Worm (Caenorhabditis elegans) whole organism, mixed stage, embryonic: ENCODE measurements around the gene C49A9.1.

ENCODE experiments used
- bed-3 ChIP-seq: fragments of 200-800 bp; sonication (Bioruptor generic); optimal IDR thresholded peaks from 3 replicates; lab custom pipeline; 2018; ENCODE audit warnings: mild to moderate bottlenecking, missing genetic modification characterization, moderate library complexity, missing compliant biosample characterization
- blmp-1 ChIP-seq: fragments of 150-350 bp; optimal IDR thresholded peaks from 2 replicates; lab custom pipeline; 2014; ENCODE audit warnings: missing biosample characterization, missing genetic modification characterization
- ceh-39 ChIP-seq: fragments of 150-350 bp; optimal IDR thresholded peaks from 2 replicates; lab custom pipeline; 2014; ENCODE audit warnings: missing biosample characterization, missing genetic modification characterization
- ceh-43 ChIP-seq: fragments of 200-800 bp; sonication (Bioruptor generic); optimal IDR thresholded peaks from 2 replicates; lab custom pipeline; 2018; ENCODE audit warnings: mild to moderate bottlenecking, missing genetic modification characterization, moderate library complexity, missing compliant biosample characterization
- ceh-83 ChIP-seq: fragments of 200-800 bp; sonication (Bioruptor generic); optimal IDR thresholded peaks from 2 replicates; lab custom pipeline; 2018; ENCODE audit warnings: mild to moderate bottlenecking, missing genetic modification characterization, missing compliant biosample characterization
- ces-1 ChIP-seq: fragments of 150-350 bp; optimal IDR thresholded peaks from 2 replicates; lab custom pipeline; 2014; ENCODE audit warnings: missing biosample characterization, missing genetic modification reagents, missing genetic modification characterization
- cnd-1 ChIP-seq: fragments of 200-800 bp; sonication (Bioruptor generic); optimal IDR thresholded peaks from 2 replicates; lab custom pipeline; 2018; ENCODE audit warnings: mild to moderate bottlenecking, missing genetic modification characterization, missing compliant biosample characterization
- drap-1 ChIP-seq: fragments of 200-800 bp; sonication (Bioruptor generic); optimal IDR thresholded peaks from 3 replicates; lab custom pipeline; 2018; ENCODE audit warnings: mild to moderate bottlenecking, missing genetic modification characterization, missing compliant biosample characterization
- elt-1 ChIP-seq: sonication (generic microtip); optimal IDR thresholded peaks from 2 replicates; lab custom pipeline; 2017; ENCODE audit warnings: missing genetic modification characterization, mild to moderate bottlenecking, missing compliant biosample characterization, antibody characterized with exemption, moderate library complexity, borderline replicate concordance; ENCODE audit not compliant: insufficient read depth
- elt-3 ChIP-seq: fragments of 150-350 bp; optimal IDR thresholded peaks from 2 replicates; lab custom pipeline; 2014; ENCODE audit warnings: missing biosample characterization, missing genetic modification characterization
- flh-1 ChIP-seq: fragments of 200-800 bp; sonication (Bioruptor generic); optimal IDR thresholded peaks from 2 replicates; lab custom pipeline; 2018; ENCODE audit warnings: mild to moderate bottlenecking, missing genetic modification characterization, moderate library complexity, missing compliant biosample characterization
- ham-2 ChIP-seq: fragments of 200-800 bp; sonication (Bioruptor generic); optimal IDR thresholded peaks from 2 replicates; lab custom pipeline; 2018; ENCODE audit warnings: mild to moderate bottlenecking, missing genetic modification characterization, missing compliant biosample characterization
- hlh-1 ChIP-seq: fragments of 150-350 bp; optimal IDR thresholded peaks from 2 replicates; lab custom pipeline; 2014; ENCODE audit warnings: missing biosample characterization, missing genetic modification reagents, missing genetic modification characterization
- lin-13 ChIP-seq: fragments of 150-350 bp; optimal IDR thresholded peaks from 2 replicates; lab custom pipeline; 2014; ENCODE audit warnings: missing biosample characterization, missing genetic modification characterization
- lin-32 ChIP-seq: fragments of 200-800 bp; sonication (Bioruptor generic); optimal IDR thresholded peaks from 2 replicates; lab custom pipeline; 2018; ENCODE audit warnings: mild to moderate bottlenecking, missing genetic modification characterization, missing compliant biosample characterization
- lsy-2 ChIP-seq: fragments of 150-350 bp; optimal IDR thresholded peaks from 2 replicates; lab custom pipeline; 2014; ENCODE audit warnings: missing biosample characterization, missing genetic modification characterization
- mab-5 ChIP-seq: fragments of 150-350 bp; optimal IDR thresholded peaks from 2 replicates; lab custom pipeline; 2014; ENCODE audit warnings: missing biosample characterization, missing genetic modification characterization
- mep-1 ChIP-seq: fragments of 150-350 bp; optimal IDR thresholded peaks from 2 replicates; lab custom pipeline; 2017; ENCODE audit warnings: missing biosample characterization, missing genetic modification reagents, missing genetic modification characterization, inconsistent platforms
- nhr-12 ChIP-seq: fragments of 150-350 bp; optimal IDR thresholded peaks from 2 replicates; lab custom pipeline; 2014; ENCODE audit warnings: missing biosample characterization, missing genetic modification characterization
- nhr-2 ChIP-seq: fragments of 150-350 bp; optimal IDR thresholded peaks from 2 replicates; lab custom pipeline; 2014; ENCODE audit warnings: missing biosample characterization, missing genetic modification characterization
- nhr-237 ChIP-seq: fragments of 150-350 bp; optimal IDR thresholded peaks from 2 replicates; lab custom pipeline; 2014; ENCODE audit warnings: missing biosample characterization, missing genetic modification characterization
- nhr-28 ChIP-seq: fragments of 150-350 bp; optimal IDR thresholded peaks from 2 replicates; lab custom pipeline; 2014; ENCODE audit warnings: missing biosample characterization, missing genetic modification characterization
- nhr-76 ChIP-seq: sonication (generic microtip); optimal IDR thresholded peaks from 2 replicates; lab custom pipeline; 2017; ENCODE audit warnings: missing biosample characterization, missing genetic modification characterization
- pha-4 ChIP-seq: fragments of 150-350 bp; optimal IDR thresholded peaks from 2 replicates; lab custom pipeline; 2018; ENCODE audit warnings: missing biosample characterization, missing genetic modification reagents, missing genetic modification characterization
- snpc-4 ChIP-seq: fragments of 150-350 bp; optimal IDR thresholded peaks from 2 replicates; lab custom pipeline; 2014; ENCODE audit warnings: missing biosample characterization, missing genetic modification characterization
- sptf-1 ChIP-seq: sonication (generic microtip); optimal IDR thresholded peaks from 2 replicates; lab custom pipeline; 2017; ENCODE audit warnings: mild to moderate bottlenecking, missing genetic modification characterization, moderate library complexity, missing compliant biosample characterization
- tbx-8 ChIP-seq: fragments of 200-800 bp; sonication (Bioruptor generic); optimal IDR thresholded peaks from 2 replicates; lab custom pipeline; 2018; ENCODE audit warnings: mild to moderate bottlenecking, missing genetic modification characterization, moderate library complexity, missing compliant biosample characterization
- unc-120 ChIP-seq: sonication (generic microtip); optimal IDR thresholded peaks from 2 replicates; lab custom pipeline; 2017; ENCODE audit warnings: missing genetic modification characterization, missing compliant biosample characterization; ENCODE audit not compliant: poor library complexity, severe bottlenecking
- unc-39 ChIP-seq: fragments of 150-350 bp; optimal IDR thresholded peaks from 2 replicates; lab custom pipeline; 2014; ENCODE audit warnings: missing biosample characterization, missing genetic modification characterization
- unc-62 ChIP-seq: fragments of 150-350 bp; optimal IDR thresholded peaks from 2 replicates; lab custom pipeline; 2014; ENCODE audit warnings: missing biosample characterization, missing genetic modification reagents, missing genetic modification characterization
- zip-8 ChIP-seq: fragments of 150-350 bp; optimal IDR thresholded peaks from 2 replicates; lab custom pipeline; 2014; ENCODE audit warnings: missing biosample characterization, missing genetic modification characterization
- ztf-11 ChIP-seq: fragments of 150-350 bp; optimal IDR thresholded peaks from 2 replicates; lab custom pipeline; 2014; ENCODE audit warnings: missing biosample characterization, missing genetic modification characterization

C49A9.1 gene

DNA sequence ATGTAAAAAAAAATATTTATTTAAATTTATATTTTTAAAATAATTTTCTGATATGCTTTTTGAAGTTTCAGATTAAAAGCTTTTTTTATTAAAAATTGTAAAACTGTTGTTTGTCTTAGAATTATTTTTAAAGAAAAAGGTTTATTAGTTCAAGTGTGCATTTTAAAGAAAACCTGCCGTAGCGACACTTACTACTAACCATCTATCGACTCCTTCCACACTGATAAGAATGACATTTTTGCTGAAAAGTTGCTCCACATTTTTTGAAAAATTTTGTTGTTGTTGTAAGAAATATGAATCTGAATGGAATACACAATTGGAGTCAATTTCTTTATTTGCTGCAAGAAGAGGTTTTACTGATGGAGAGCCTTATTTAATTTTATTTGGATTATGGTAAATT is at the start of gene C49A9.1:
Gene C49A9.1, plus strand, starts transcription at position 217 of the 400 bp plus-strand sequence.
- TF ChIP-seq ceh-83 (GFP tag; lab: Kevin White, UChicago) (no peak), snpc-4 (tag; lab: Kevin White, UChicago) (no peak), drap-1 (GFP tag; lab: Kevin White, UChicago) (no peak), lin-32 (GFP tag; lab: Kevin White, UChicago) (no peak), mab-5 (tag; lab: Kevin White, UChicago) (no peak), bed-3 (GFP tag; lab: Kevin White, UChicago) (no peak), tbx-8 (GFP tag; lab: Kevin White, UChicago) (no peak), hlh-1 (tag; lab: Kevin White, UChicago) (no peak), sptf-1 (no peak), lin-13 (tag; lab: Kevin White, UChicago) (no peak), elt-1 (tag; lab: Kevin White, UChicago) (no peak), nhr-12 (tag; lab: Kevin White, UChicago) (no peak)

DNA sequence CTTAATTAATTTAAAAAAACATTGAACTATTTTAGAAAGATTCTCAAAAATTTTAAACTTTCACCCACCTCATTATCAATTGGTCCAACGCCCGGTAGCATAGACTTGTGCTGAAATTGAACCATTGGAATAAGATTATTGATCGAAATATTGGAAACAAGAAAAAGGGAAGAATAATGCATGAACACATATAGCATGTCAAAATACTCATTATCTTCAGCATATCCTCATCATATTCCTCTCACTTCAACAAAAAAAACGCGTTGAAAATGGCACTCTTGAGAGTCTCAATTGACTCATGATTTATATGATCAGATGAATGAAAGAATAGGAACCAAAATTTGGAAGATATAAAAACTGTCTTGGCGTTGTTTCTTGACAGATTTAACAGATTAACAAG is 44.2 kb upstream of the C49A9.1 start, which contains the start of gene unc-77:
Gene unc-77, minus strand, starts transcription at position 101 of the 400 bp plus-strand sequence.
- TF ChIP-seq lsy-2 (tag; lab: Kevin White, UChicago) (no peak), lin-13 (tag; lab: Kevin White, UChicago) (no peak), bed-3 (GFP tag; lab: Kevin White, UChicago) (no peak), pha-4 (tag; lab: Kevin White, UChicago) (no peak), ceh-43 (no peak), ceh-39 (tag; lab: Kevin White, UChicago) (no peak)

- TF ChIP-seq ztf-11 (tag; lab: Kevin White, UChicago) (no peak), elt-3 (tag; lab: Kevin White, UChicago) (no peak), unc-62 (no peak), nhr-237 (tag; lab: Kevin White, UChicago) (no peak), ceh-43 (no peak), bed-3 (GFP tag; lab: Kevin White, UChicago) (no peak), unc-39 (tag; lab: Kevin White, UChicago) (no peak), mep-1 (tag; lab: Kevin White, UChicago) (no peak), ham-2 (GFP tag; lab: Kevin White, UChicago) (no peak), elt-1 (tag; lab: Kevin White, UChicago) (no peak), hlh-1 (tag; lab: Kevin White, UChicago) (no peak), unc-120 (tag; lab: Kevin White, UChicago) (no peak)
These were observed 42.4 kb upstream of the C49A9.1 start, which contains the start of gene asp-9 for ce11 chrIV:6185578-6185977. Gene asp-9, plus strand, starts transcription at chrIV:6185889.

DNA sequence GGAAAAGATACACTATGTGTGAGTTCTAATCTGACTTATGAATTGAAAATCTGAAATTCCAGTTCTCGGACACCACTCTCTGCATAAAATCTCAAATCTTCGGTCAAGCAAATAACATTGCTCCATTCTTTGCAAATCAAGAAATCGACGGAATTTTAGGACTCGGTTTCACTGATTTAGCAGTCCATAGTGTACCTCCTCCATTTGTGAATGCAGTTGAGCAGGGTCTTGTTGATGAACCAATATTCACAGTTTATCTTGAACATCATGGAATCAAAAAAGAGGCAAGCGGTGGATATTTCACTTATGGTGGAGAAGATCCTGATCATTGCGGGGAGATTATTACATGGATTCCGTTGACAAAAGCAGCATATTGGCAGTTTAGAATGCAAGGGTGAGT is 40.8 kb upstream of the C49A9.1 start:
- TF ChIP-seq ztf-11 (tag; lab: Kevin White, UChicago), result no peak
- no peak for TF ChIP-seq hlh-1 (tag; lab: Kevin White, UChicago)
- TF ChIP-seq nhr-28 (tag; lab: Kevin White, UChicago), result no peak
- no peak for TF ChIP-seq unc-39 (tag; lab: Kevin White, UChicago)
- TF ChIP-seq lsy-2 (tag; lab: Kevin White, UChicago), result no peak
- no peak for TF ChIP-seq unc-120 (tag; lab: Kevin White, UChicago)

DNA sequence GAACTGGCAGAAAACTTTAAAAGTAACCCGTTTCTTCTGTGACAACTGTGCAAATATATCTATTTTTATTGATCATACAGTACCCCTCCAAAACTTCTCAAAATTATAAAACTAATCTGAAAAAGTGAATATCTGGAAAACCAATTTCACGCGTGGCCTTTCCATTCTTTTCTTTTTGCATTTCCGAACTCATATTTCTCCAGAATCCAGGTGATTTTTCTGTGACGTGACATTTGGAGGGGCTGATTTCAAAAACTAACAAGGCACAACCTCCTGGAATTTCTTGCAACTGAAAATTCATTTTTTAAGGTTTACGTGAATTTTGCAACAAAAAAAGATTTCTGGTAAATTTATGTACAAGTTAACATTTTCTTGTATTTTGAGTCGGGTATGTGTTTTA is 27.7 kb upstream of the C49A9.1 start:
- TF ChIP-seq pha-4 (tag; lab: Kevin White, UChicago) (no peak), unc-62 (no peak), lin-32 (GFP tag; lab: Kevin White, UChicago) (no peak), tbx-8 (GFP tag; lab: Kevin White, UChicago) (no peak), hlh-1 (tag; lab: Kevin White, UChicago) (no peak), flh-1 (GFP tag; lab: Kevin White, UChicago) (no peak), sptf-1 (no peak), cnd-1 (tag; lab: Kevin White, UChicago) (no peak), lin-13 (tag; lab: Kevin White, UChicago) (no peak), zip-8 (tag; lab: Kevin White, UChicago) (no peak), elt-1 (tag; lab: Kevin White, UChicago) (no peak)

DNA sequence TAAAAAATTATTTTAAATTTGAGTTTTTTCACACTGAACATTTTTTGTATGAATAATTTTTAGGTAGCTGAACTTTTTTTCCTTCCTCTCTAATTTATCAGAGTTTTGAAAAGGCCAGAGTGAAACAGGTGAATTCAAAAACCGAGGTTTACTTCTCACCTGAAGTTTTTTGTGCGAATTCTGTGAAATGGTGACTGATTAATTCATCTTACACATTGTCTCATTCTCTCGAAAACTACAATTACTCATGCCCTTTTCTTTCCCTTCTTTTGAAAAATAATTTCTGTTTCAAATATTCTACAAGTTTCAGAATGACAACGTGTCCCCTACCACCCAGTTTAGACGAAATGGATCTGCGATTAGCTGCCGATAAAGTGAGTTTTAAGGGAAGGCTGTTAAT is 26.2 kb upstream of the C49A9.1 start, which contains the start of gene tkr-2:
Gene tkr-2, plus strand, starts transcription at position 301 of the 400 bp plus-strand sequence.
- TF ChIP-seq ceh-39 (tag; lab: Kevin White, UChicago) (no peak), hlh-1 (tag; lab: Kevin White, UChicago) (no peak), unc-39 (tag; lab: Kevin White, UChicago) (no peak), nhr-76 (no peak), mep-1 (tag; lab: Kevin White, UChicago) (no peak), elt-3 (tag; lab: Kevin White, UChicago) (no peak), ces-1 (no peak), nhr-12 (tag; lab: Kevin White, UChicago) (no peak), bed-3 (GFP tag; lab: Kevin White, UChicago) (no peak), ztf-11 (tag; lab: Kevin White, UChicago) (no peak), pha-4 (tag; lab: Kevin White, UChicago) (no peak), lsy-2 (tag; lab: Kevin White, UChicago) (no peak), ceh-83 (GFP tag; lab: Kevin White, UChicago) (no peak), nhr-2 (no peak), ceh-43 (no peak), blmp-1 (tag; lab: Kevin White, UChicago) (no peak)
- TF ChIP-seq, all 35 proteins: peak for 0
